Worm (Caenorhabditis elegans) whole organism, midembryonic: ENCODE data around the gene idpa-2.

Source experiments
- T22C8.4 ChIP-seq: fragments of 200-800 bp; sonication (Bioruptor generic); IDR thresholded peaks from 2 replicates; pipeline ENCODE4 v1.3.6; 2022; ENCODE audit warnings: missing genetic modification characterization, missing compliant biosample characterization
- cog-1 ChIP-seq: sonication (generic microtip); optimal IDR thresholded peaks from 2 replicates; lab custom pipeline; 2016; ENCODE audit warnings: missing genetic modification characterization, missing compliant biosample characterization
- flt-1 ChIP-seq: fragments of 200-800 bp; sonication (Bioruptor generic); IDR thresholded peaks from 2 replicates; pipeline ENCODE4 v1.3.6; 2022; ENCODE audit warnings: missing genetic modification characterization, missing compliant biosample characterization
- klf-2 ChIP-seq: fragments of 200-800 bp; sonication (Bioruptor generic); conservative IDR thresholded peaks from 2 replicates; pipeline ENCODE4 v1.3.6; 2022; ENCODE audit warnings: missing genetic modification reagents, missing genetic modification characterization, missing compliant biosample characterization
- med-1 ChIP-seq: sonication (generic microtip); optimal IDR thresholded peaks from 2 replicates; lab custom pipeline; 2017; ENCODE audit warnings: missing genetic modification characterization, mild to moderate bottlenecking, missing compliant biosample characterization, antibody characterized with exemption, missing genetic modification reagents; ENCODE audit not compliant: insufficient read depth
- ref-1 ChIP-seq: fragments of 200-800 bp; sonication (Bioruptor generic); conservative IDR thresholded peaks from 2 replicates; pipeline ENCODE4 v1.3.6; 2022; ENCODE audit warnings: missing genetic modification reagents, missing genetic modification characterization, missing compliant biosample characterization
- tab-1 ChIP-seq: fragments of 200-800 bp; sonication (Bioruptor generic); IDR thresholded peaks from 2 replicates; pipeline ENCODE4 v1.3.6; 2022; ENCODE audit warnings: missing genetic modification characterization, missing compliant biosample characterization
- ztf-23 ChIP-seq: fragments of 200-800 bp; sonication (Bioruptor generic); IDR thresholded peaks from 2 replicates; pipeline ENCODE4 v1.3.6; 2022; ENCODE audit warnings: missing genetic modification reagents, missing genetic modification characterization, missing compliant biosample characterization
- ztf-29 ChIP-seq: fragments of 200-800 bp; sonication (Bioruptor generic); IDR thresholded peaks from 2 replicates; pipeline ENCODE4 v1.3.6; 2022; ENCODE audit warnings: missing genetic modification reagents, missing genetic modification characterization, missing compliant biosample characterization

idpa-2 gene

DNA sequence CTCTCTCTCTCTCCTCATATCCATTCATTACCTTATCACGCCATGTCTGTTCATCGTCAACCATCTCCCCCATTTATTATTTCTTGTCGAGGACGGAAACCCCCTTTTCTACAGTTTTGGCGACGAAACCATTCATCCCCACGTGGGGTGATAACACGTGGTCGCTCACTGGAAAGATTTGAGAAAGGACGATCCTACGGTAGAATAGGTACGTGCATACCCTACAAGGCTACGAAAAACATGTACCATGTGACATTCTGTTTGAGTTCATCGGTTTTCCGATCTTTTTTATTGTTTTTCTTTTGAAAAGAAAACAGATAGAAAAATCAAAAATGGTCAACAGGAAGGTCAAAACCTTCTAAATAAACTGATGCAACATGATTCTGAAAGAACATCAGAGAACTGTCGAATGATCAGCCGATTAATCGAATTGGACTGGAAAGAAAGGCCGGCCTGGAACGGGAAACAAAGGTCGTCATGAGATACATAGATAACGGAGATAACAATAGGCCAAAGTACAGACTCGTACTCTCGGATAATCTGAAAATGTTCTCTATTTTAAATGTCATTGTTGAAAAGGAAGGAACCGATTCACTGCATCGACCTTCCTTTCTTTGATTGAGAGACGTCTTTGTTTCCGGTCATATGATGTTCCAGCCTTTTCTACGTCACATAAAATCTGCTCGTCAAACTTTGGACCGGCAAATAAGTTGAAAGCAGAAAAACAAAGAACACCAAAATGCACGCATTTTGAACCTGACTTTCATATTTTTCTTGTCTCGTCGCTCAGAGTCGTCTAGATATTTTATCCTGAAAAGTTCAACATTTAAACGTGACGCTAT is 50.3 kb downstream of the idpa-2 start:
- TF ChIP-seq med-1, result no peak
- no peak for TF ChIP-seq cog-1 (tag; lab: Kevin White, UChicago)
- TF ChIP-seq ztf-29, result no peak
- no peak for TF ChIP-seq flt-1 (GFP tag; lab: Robert Waterston, UW)
- TF ChIP-seq ref-1 (GFP tag; lab: Robert Waterston, UW), result no peak
- TF ChIP-seq T22C8.4 (GFP tag; lab: Robert Waterston, UW), result no peak
- no peak for TF ChIP-seq tab-1 (GFP tag; lab: Robert Waterston, UW)
- TF ChIP-seq ztf-23 (GFP tag; lab: Robert Waterston, UW), result no peak
- no peak for TF ChIP-seq klf-2
